Worm (Caenorhabditis elegans) whole organism, L4 larva: ENCODE measurements around the gene memb-2.

Source experiments
- Y105C5A.15 ChIP-seq: fragments of 200-800 bp; sonication (Bioruptor generic); IDR thresholded peaks from 2 replicates; pipeline ENCODE4 v1.3.6; 2022; ENCODE audit warnings: missing genetic modification characterization, missing compliant biosample characterization
- ama-1 ChIP-seq: fragments of 150-350 bp; optimal IDR thresholded peaks from 2 replicates; lab custom pipeline; 2014; ENCODE audit warnings: inconsistent platforms, mixed read lengths
- lin-15B ChIP-seq: fragments of 150-350 bp; sonication (generic microtip); optimal IDR thresholded peaks from 3 replicates; lab custom pipeline; 2014; ENCODE audit warnings: missing biosample characterization, missing genetic modification characterization
- lsy-2 ChIP-seq, 2 experiments: fragments of 150-350 bp in 1 of 2; sonication (generic microtip) in 1 of 2; optimal IDR thresholded peaks; 2 replicates each; lab custom pipeline; 2014 to 2017; ENCODE audit warnings: missing biosample characterization in 2 of 2, missing genetic modification characterization in 2 of 2
- nhr-11 ChIP-seq: fragments of 150-350 bp; optimal IDR thresholded peaks from 2 replicates; lab custom pipeline; 2014; ENCODE audit warnings: missing biosample characterization, missing genetic modification characterization
- nhr-237 ChIP-seq: sonication (generic microtip); optimal IDR thresholded peaks from 2 replicates; lab custom pipeline; 2017; ENCODE audit warnings: missing biosample characterization, missing genetic modification characterization
- nhr-77 ChIP-seq: fragments of 150-350 bp; optimal IDR thresholded peaks from 2 replicates; lab custom pipeline; 2014; ENCODE audit warnings: missing biosample characterization, missing genetic modification characterization
- rbr-2 ChIP-seq: sonication (generic microtip); optimal IDR thresholded peaks from 2 replicates; lab custom pipeline; 2016; ENCODE audit warnings: missing genotype, missing genetic modification characterization, missing compliant biosample characterization
- ztf-11 ChIP-seq: fragments of 150-350 bp; optimal IDR thresholded peaks from 2 replicates; lab custom pipeline; 2014; ENCODE audit warnings: missing biosample characterization, missing genetic modification characterization

DNA sequence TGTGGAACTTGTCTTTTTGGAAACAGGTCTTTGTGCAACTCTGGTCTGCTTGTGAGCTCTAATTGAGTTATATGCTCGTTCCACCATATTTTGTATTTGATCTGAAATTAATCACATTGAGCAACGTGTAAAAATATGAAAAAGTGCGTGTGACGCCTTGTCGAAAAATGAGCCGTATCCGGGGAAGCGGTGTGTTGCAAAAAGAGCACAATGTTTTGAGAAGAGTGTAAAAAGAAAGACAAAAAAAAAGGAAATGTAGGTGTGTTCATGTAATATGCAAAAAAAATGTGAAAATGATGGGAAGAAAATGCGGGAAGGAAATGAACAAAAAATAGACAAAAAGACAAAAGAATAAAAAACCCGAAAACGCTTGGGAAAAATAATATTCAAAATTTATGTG is 10.9 kb upstream of the memb-2 start, which contains the start of gene acy-4:
- TF ChIP-seq lsy-2 (tag; optimal IDR thresholded peaks at IDR 0.05; lab: Kevin White, UChicago), result no peak
- TF ChIP-seq ama-1 (lab: Kevin White, UChicago), result no peak
- TF ChIP-seq nhr-237 (tag; lab: Kevin White, UChicago), result no peak
- no peak for TF ChIP-seq Y105C5A.15
- TF ChIP-seq lin-15B (tag; lab: Kevin White, UChicago), result no peak
- TF ChIP-seq ztf-11 (tag; lab: Kevin White, UChicago), result no peak
- no peak for TF ChIP-seq nhr-11
- TF ChIP-seq rbr-2 (tag; lab: Kevin White, UChicago), result no peak
- no peak for TF ChIP-seq nhr-77 (tag; lab: Kevin White, UChicago)
